Worm (Caenorhabditis elegans): Measurements from ENCODE around the gene ZK673.11.
A peak's percentile ranks its signal among the peaks of the same experiment; 100 is the strongest.
"Not testable (repeated sequence)": the region's sequence is repeated elsewhere in the genome, so short reads cannot be mapped to it uniquely, and the experiment has no call there.

The ZK673.11 gene

DNA sequence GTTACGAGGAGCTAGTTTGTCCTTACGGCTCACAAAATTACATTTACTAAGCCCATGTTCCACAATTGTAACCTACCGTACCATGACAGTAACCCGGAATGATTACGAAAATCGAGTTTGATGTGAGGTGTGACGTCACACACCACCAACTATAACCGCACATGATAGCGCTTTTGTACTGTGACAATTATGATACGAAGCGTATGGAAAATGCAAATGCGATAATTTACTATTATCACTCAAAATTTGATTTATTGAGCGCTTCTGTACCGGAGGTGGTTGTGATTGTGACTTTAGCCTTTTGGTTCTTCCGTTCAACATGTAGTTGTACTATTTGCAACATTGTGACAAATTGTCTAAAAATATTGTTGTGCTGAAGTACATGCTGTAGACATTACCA is 28.6 kb downstream of the ZK673.11 start:
- TF ChIP-seq tbx-37 (GFP tag; conservative IDR thresholded peaks at IDR 0.05) (no peak), ceh-36 (tag; optimal IDR thresholded peaks at IDR 0.05) (no peak), hmbx-1 (tag; optimal IDR thresholded peaks at IDR 0.05) (no peak), pes-1 (GFP tag; IDR thresholded peaks at IDR 0.05) (no peak), ets-7 (tag; optimal IDR thresholded peaks at IDR 0.05) (no peak), F13C5.2 (tag; optimal IDR thresholded peaks at IDR 0.05) (no peak), hnd-1 (tag; optimal IDR thresholded peaks at IDR 0.05) (no peak), B0310.2 (tag; optimal IDR thresholded peaks at IDR 0.05) (no peak)

DNA sequence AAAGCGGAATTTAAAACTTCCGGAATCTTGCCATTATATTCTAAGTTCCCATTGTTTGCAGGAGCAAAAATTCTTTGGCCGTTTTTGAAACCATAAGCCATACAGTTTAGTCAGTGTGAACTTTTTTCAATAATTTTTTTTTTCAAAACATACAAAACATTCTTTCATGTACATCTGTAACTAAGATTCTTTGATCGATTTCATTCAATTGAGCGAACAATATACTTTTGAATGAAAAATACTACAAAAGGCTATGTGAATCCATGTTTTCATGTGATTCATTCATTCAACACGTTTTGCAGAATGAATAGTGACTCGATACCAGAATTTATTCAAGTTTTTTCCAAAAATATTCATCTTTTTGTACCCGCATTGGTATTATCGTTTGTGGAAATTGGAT is 29.7 kb downstream of the ZK673.11 start, which contains the start of gene ZK666.15:
Gene ZK666.15, plus strand, starts transcription at position 301 of the 400 bp plus-strand sequence.
- TF ChIP-seq sea-1 (GFP tag; conservative IDR thresholded peaks at IDR 0.05) (no peak), ceh-13 (GFP tag; optimal IDR thresholded peaks at IDR 0.05) (no peak)

DNA sequence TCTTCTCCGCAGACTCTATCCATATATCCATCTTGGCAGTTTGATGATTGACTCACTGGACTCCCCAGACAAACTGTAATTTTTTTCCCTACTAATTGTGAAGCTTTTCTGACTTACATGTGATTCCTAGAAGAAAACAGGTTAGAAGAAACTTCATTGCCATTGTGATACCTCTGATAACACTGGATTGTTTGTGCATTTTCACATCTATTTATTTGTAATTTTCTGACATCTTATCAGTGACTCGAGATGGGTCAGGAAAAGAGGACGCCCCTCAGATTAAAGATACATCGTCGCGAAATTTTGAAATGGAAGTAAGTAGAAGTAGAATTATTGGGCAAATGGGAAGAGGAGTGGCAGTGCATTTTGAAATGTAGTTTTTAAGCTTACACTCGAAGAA is 33.2 kb downstream of the ZK673.11 start, which contains the start of gene clec-61:
Gene clec-61, minus strand, starts transcription at position 209 of the 400 bp plus-strand sequence.
- TF ChIP-seq flt-1 (GFP tag; IDR thresholded peaks at IDR 0.05) (no peak), pes-1 (GFP tag; IDR thresholded peaks at IDR 0.05) (no peak), hnd-1 (tag; optimal IDR thresholded peaks at IDR 0.05) (no peak), ama-1 (optimal IDR thresholded peaks at IDR 0.05) (no peak), sea-1 (GFP tag; conservative IDR thresholded peaks at IDR 0.05) (no peak), tbx-11 (GFP tag; IDR thresholded peaks at IDR 0.05) (no peak), tra-4 (tag; optimal IDR thresholded peaks at IDR 0.05) (no peak)

DNA sequence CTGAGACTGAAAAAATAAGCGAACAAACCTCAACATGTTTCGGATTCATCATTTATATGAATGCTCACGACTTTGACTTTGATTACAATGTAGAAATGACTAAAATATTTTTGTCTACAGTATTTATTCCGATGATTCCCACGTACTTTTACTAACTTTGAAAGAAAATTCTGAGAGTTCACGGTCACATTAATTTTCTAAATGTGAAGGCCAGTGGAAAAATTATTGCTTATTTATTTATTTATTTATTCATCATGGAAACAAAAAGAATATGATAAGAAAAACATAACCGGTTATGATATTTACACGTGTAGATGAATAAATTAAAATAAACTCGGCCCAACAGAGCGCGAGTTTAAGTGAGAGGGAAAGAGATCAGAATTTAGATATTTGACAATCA is 36.0 kb downstream of the ZK673.11 start, which contains the start of gene ZK666.8:
Gene ZK666.8, minus strand, starts transcription at position 101 of the 400 bp plus-strand sequence.
- TF ChIP-seq aly-1 (tag; optimal IDR thresholded peaks at IDR 0.05); ets-7 (tag; optimal IDR thresholded peaks at IDR 0.05); ama-1 (optimal IDR thresholded peaks at IDR 0.05): not testable (repeated sequence)

DNA sequence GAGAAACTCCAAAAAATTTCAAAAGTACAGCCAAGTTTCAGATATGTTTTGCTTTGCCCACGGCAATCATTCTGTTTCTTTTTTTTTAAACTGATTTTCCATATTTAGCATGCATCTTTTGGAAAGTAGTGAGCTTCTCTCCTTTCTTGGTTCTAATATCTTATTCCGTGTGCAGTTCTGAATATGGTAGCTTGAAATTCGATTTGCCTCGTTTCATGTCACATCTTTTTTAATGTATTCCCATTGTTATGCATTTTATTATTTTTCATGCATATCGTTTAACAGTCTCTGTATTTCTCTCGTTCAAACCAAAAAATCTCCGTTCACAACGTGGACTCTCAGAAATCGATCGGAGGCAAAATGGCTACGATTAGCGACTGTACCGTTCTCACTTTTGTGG is 37.4 kb downstream of the ZK673.11 start, which contains the start of gene ZK666.14:
Gene ZK666.14, plus strand, starts transcription at position 301 of the 400 bp plus-strand sequence.
- TF ChIP-seq tra-4 (tag; optimal IDR thresholded peaks at IDR 0.05) = no peak
- no peak for TF ChIP-seq sea-1 (GFP tag; conservative IDR thresholded peaks at IDR 0.05)
- no peak for TF ChIP-seq hnd-1 (tag; optimal IDR thresholded peaks at IDR 0.05)

DNA sequence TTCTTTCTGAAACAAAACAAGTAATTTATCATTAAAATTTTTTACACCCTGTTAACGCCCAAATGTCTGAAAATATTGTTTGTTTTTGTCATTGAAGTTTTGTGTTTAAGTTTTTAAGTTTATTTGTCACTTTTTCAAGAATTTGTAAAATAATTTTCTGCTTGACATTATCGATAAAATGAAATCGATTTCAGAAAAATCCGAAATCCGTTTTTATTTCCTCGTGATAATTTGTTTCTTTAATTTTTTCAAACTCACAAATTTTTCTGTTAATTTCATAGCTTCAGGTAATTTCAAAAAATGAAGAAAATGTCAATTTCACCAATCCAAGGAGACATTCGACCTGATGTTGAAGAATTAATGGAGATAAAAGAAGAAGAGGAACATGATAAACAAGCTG is 38.8 kb downstream of the ZK673.11 start, which contains the start of gene ZK666.12:
Gene ZK666.12, plus strand, starts transcription at position 301 of the 400 bp plus-strand sequence.
- TF ChIP-seq flt-1 (GFP tag; IDR thresholded peaks at IDR 0.05) = no peak
- no peak for TF ChIP-seq sea-1 (GFP tag; conservative IDR thresholded peaks at IDR 0.05)

DNA sequence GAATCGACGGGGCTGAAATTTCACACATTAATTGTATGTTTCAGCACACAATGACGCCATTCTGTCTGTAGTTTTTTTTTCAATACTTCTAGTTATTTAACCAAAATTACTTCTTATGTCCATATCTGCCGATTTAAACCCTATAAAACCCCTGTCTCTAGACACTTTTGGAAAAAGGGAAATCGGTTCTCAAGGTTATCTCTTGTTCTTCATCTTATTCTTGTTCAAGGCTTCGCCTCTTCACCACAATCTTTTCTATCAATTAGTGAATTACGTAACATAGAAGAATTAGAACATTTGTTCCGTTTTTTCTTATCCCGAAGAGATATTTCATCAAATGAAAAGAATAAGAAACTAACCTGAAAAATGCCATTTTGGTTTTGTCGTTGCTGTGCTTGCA is 43.6 kb downstream of the ZK673.11 start:
- TF ChIP-seq ceh-13 (GFP tag; optimal IDR thresholded peaks at IDR 0.05) = no peak
- TF ChIP-seq tbx-37 (GFP tag; conservative IDR thresholded peaks at IDR 0.05) = no peak
- no peak for TF ChIP-seq tra-4 (tag; optimal IDR thresholded peaks at IDR 0.05)
- no peak for TF ChIP-seq F13C5.2 (tag; optimal IDR thresholded peaks at IDR 0.05)
- no peak for TF ChIP-seq hmbx-1 (tag; optimal IDR thresholded peaks at IDR 0.05)
- no peak for TF ChIP-seq ets-7 (tag; optimal IDR thresholded peaks at IDR 0.05)
- no peak for TF ChIP-seq sea-1 (GFP tag; conservative IDR thresholded peaks at IDR 0.05)
- no peak for TF ChIP-seq flt-1 (GFP tag; IDR thresholded peaks at IDR 0.05)
- no peak for TF ChIP-seq scrt-1 (GFP tag; IDR thresholded peaks at IDR 0.05)

DNA sequence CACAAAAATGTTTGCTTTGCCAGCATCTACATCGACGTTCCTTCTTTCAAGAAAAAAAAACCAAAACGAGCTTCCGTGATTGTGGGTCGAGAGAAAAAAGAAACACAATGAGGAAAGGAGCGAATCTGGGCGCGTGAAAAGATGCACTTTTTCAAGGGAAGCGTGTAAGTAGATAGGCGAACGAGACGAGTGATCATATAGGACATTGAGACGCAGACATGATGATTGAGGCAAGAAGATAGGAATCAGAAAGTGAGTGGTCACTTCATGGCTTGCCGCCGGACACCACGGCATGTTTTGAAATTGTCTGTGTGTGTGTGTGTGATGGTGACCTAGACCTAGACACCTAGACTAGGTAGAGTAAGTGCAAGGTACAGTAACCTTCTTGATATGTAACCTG is 44.5 kb downstream of the ZK673.11 start:
- TF ChIP-seq aly-1 (tag; optimal IDR thresholded peaks at IDR 0.05) (no peak), tbx-37 (GFP tag; conservative IDR thresholded peaks at IDR 0.05) (no peak), tra-4 (tag; optimal IDR thresholded peaks at IDR 0.05) (no peak), scrt-1 (GFP tag; IDR thresholded peaks at IDR 0.05) (no peak), ama-1 (optimal IDR thresholded peaks at IDR 0.05) (no peak), hmg-4 (GFP tag; optimal IDR thresholded peaks at IDR 0.05) (peak; percentile 34), hnd-1 (tag; optimal IDR thresholded peaks at IDR 0.05) (no peak), flt-1 (GFP tag; IDR thresholded peaks at IDR 0.05) (no peak), ceh-36 (tag; optimal IDR thresholded peaks at IDR 0.05) (no peak), F13C5.2 (tag; optimal IDR thresholded peaks at IDR 0.05) (peak; percentile 28), B0310.2 (tag; optimal IDR thresholded peaks at IDR 0.05) (no peak), pes-1 (GFP tag; IDR thresholded peaks at IDR 0.05) (no peak), sea-1 (GFP tag; conservative IDR thresholded peaks at IDR 0.05) (no peak), ets-7 (tag; optimal IDR thresholded peaks at IDR 0.05) (no peak), tbx-11 (GFP tag; IDR thresholded peaks at IDR 0.05) (no peak), hmbx-1 (tag; optimal IDR thresholded peaks at IDR 0.05) (no peak), ceh-13 (GFP tag; optimal IDR thresholded peaks at IDR 0.05) (no peak)

DNA sequence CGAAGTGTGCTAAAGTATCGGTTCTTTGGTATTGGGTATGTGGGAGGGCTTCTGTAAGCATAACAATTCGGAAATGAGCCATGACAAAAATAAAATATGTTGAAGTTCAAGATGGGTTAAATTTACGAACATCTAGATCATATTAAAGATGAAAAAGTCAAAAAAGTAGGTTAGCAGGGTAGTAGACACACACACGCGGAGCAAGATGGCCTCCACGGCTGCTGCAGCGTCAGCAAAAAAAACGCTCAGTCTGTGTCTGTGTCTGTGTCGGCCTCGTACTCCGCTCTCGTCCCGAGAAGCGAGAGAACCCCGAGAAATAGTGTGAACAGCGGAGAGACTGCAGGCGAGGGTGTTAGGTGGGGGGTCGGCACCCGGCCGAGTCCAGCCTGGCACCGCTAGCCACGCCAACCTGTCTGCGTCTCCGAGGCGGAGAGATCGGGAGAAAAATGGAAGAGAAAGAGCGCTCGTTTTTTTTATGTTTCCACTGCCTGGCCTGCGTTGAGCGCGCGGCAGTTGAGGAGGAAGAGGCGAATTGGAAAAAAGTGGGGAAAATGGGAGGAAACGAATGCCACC is 45.5 kb downstream of the ZK673.11 start, which contains the start of gene myrf-1:
Gene myrf-1, minus strand, starts transcription at position 51 of the 573 bp plus-strand sequence.
- TF ChIP-seq B0310.2 (tag; optimal IDR thresholded peaks at IDR 0.05) (no peak), sea-1 (GFP tag; conservative IDR thresholded peaks at IDR 0.05) (no peak), ceh-36 (tag; optimal IDR thresholded peaks at IDR 0.05) (peak; percentile 18), flt-1 (GFP tag; IDR thresholded peaks at IDR 0.05) (peak; percentile 55; the same call in 1 of the 2 replicates), tra-4 (tag; optimal IDR thresholded peaks at IDR 0.05) (no peak), hmbx-1 (tag; optimal IDR thresholded peaks at IDR 0.05) (no peak), ceh-13 (GFP tag; optimal IDR thresholded peaks at IDR 0.05) (no peak), tbx-37 (GFP tag; conservative IDR thresholded peaks at IDR 0.05) (no peak), scrt-1 (GFP tag; IDR thresholded peaks at IDR 0.05) (0 out of 2 replicates have a peak, but pooled peaks have one; percentile 45), hnd-1 (tag; optimal IDR thresholded peaks at IDR 0.05) (no peak), hmg-4 (GFP tag; optimal IDR thresholded peaks at IDR 0.05) (peak; percentile 86), F13C5.2 (tag; optimal IDR thresholded peaks at IDR 0.05) (peak; percentile 69), ets-7 (tag; optimal IDR thresholded peaks at IDR 0.05) (no peak)
